Fruit fly (Drosophila melanogaster) whole organism, embryonic: ENCODE data around the gene CG42542.

Source experiments
- B-H2 ChIP-seq: fragments of 200-800 bp; sonication (Bioruptor generic); optimal IDR thresholded peaks from 2 replicates; lab custom pipeline; 2018; ENCODE audit warnings: missing biosample characterization, mild to moderate bottlenecking, missing genetic modification characterization
- BEAF-32 ChIP-seq: fragments of 200-800 bp; sonication (Bioruptor generic); optimal IDR thresholded peaks from 3 replicates; lab custom pipeline; 2017; ENCODE audit warnings: missing biosample characterization, missing genetic modification characterization, mild to moderate bottlenecking, moderate library complexity, missing genetic modification reagents
- CG11560 ChIP-seq: fragments of 200-800 bp; sonication (Bioruptor generic); IDR thresholded peaks from 3 replicates; pipeline ENCODE4 v1.3.6; 2022; ENCODE audit warnings: missing biosample characterization, missing genetic modification characterization
- CG12155 ChIP-seq: fragments of 200-800 bp; sonication (Bioruptor generic); optimal IDR thresholded peaks from 3 replicates; lab custom pipeline; 2016; ENCODE audit warnings: missing biosample characterization, missing genetic modification characterization
- CG13624 ChIP-seq: fragments of 200-800 bp; sonication (Bioruptor generic); optimal IDR thresholded peaks from 2 replicates; lab custom pipeline; 2016; ENCODE audit warnings: missing biosample characterization, missing genetic modification characterization
- CG14710 ChIP-seq: fragments of 200-800 bp; sonication (Bioruptor generic); optimal IDR thresholded peaks from 3 replicates; lab custom pipeline; 2019; ENCODE audit warnings: missing biosample characterization, mild to moderate bottlenecking, missing genetic modification characterization, moderate library complexity
- CG14965 ChIP-seq: fragments of 200-800 bp; sonication (Bioruptor generic); optimal IDR thresholded peaks from 2 replicates; lab custom pipeline; 2016; ENCODE audit warnings: missing biosample characterization, missing genetic modification characterization, borderline replicate concordance
- CG15514 ChIP-seq: fragments of 200-800 bp; sonication (Bioruptor generic); optimal IDR thresholded peaks from 3 replicates; lab custom pipeline; 2017; ENCODE audit warnings: missing biosample characterization, missing genetic modification characterization, mild to moderate bottlenecking, moderate library complexity, missing genetic modification reagents
- CG16779 ChIP-seq: fragments of 200-800 bp; sonication (Bioruptor generic); IDR thresholded peaks from 2 replicates; pipeline ENCODE4 v1.3.6; 2022; ENCODE audit warnings: missing biosample characterization, missing genetic modification characterization
- CG17829 ChIP-seq: fragments of 200-800 bp; optimal IDR thresholded peaks from 2 replicates; lab custom pipeline; 2019; ENCODE audit warnings: missing biosample characterization, mild to moderate bottlenecking, missing genetic modification characterization, moderate library complexity
- CG18619 ChIP-seq: fragments of 200-800 bp; sonication (Bioruptor generic); optimal IDR thresholded peaks from 3 replicates; lab custom pipeline; 2017; ENCODE audit warnings: missing biosample characterization, mild to moderate bottlenecking, missing genetic modification characterization
- CG2120 ChIP-seq: fragments of 200-800 bp; sonication (Bioruptor generic); optimal IDR thresholded peaks from 3 replicates; lab custom pipeline; 2016; ENCODE audit warnings: missing biosample characterization, missing genetic modification characterization
- CG2678 ChIP-seq: fragments of 200-800 bp; sonication (Bioruptor generic); optimal IDR thresholded peaks from 3 replicates; lab custom pipeline; 2019; ENCODE audit warnings: missing biosample characterization, mild to moderate bottlenecking, missing genetic modification characterization, moderate library complexity
- CG30020 ChIP-seq: fragments of 200-800 bp; optimal IDR thresholded peaks from 2 replicates; lab custom pipeline; 2019; ENCODE audit warnings: missing biosample characterization, mild to moderate bottlenecking, missing genetic modification characterization, moderate library complexity
- CG30403 ChIP-seq: fragments of 200-800 bp; sonication (Bioruptor generic); optimal IDR thresholded peaks from 3 replicates; lab custom pipeline; 2016; ENCODE audit warnings: missing biosample characterization, missing genetic modification characterization
- CG3163 ChIP-seq: fragments of 200-800 bp; sonication (Bioruptor generic); optimal IDR thresholded peaks from 3 replicates; lab custom pipeline; 2016; ENCODE audit warnings: missing biosample characterization, missing genetic modification characterization
- CG34224 ChIP-seq: fragments of 200-800 bp; sonication (Bioruptor generic); IDR thresholded peaks from 3 replicates; pipeline ENCODE4 v1.3.6; 2022; ENCODE audit warnings: missing biosample characterization, missing genetic modification characterization; ENCODE audit not compliant: partially characterized antibody
- CG3995 ChIP-seq: fragments of 200-800 bp; sonication (Bioruptor generic); optimal IDR thresholded peaks from 3 replicates; lab custom pipeline; 2016; ENCODE audit warnings: missing biosample characterization, missing genetic modification characterization
- CG4617 ChIP-seq: fragments of 200-800 bp; sonication (Bioruptor generic); optimal IDR thresholded peaks from 3 replicates; lab custom pipeline; 2016; ENCODE audit warnings: missing biosample characterization, missing genetic modification characterization, borderline replicate concordance
- CG5180 ChIP-seq: fragments of 200-800 bp; sonication (Bioruptor generic); optimal IDR thresholded peaks from 3 replicates; lab custom pipeline; 2017; ENCODE audit warnings: missing biosample characterization, missing genetic modification characterization, mild to moderate bottlenecking, moderate library complexity, missing genetic modification reagents
- CG5953 ChIP-seq: fragments of 200-800 bp; sonication (Bioruptor generic); IDR thresholded peaks from 2 replicates; pipeline ENCODE4 v1.3.6; 2022; ENCODE audit warnings: missing biosample characterization, missing genetic modification characterization
- CG6813 ChIP-seq: fragments of 200-800 bp; sonication (Bioruptor generic); optimal IDR thresholded peaks from 2 replicates; lab custom pipeline; 2017; ENCODE audit warnings: missing biosample characterization, missing genetic modification characterization, mild to moderate bottlenecking, moderate library complexity, missing genetic modification reagents
- CG7786 ChIP-seq: fragments of 200-800 bp; sonication (Bioruptor generic); optimal IDR thresholded peaks from 2 replicates; lab custom pipeline; 2016; ENCODE audit warnings: missing biosample characterization, missing genetic modification characterization
- CTCF ChIP-seq: fragments of 200-800 bp; sonication (Bioruptor generic); optimal IDR thresholded peaks from 2 replicates; lab custom pipeline; 2017; ENCODE audit warnings: missing biosample characterization, mild to moderate bottlenecking, missing genetic modification characterization, moderate library complexity
- CrebB ChIP-seq: fragments of 200-800 bp; sonication (Bioruptor generic); optimal IDR thresholded peaks from 3 replicates; lab custom pipeline; 2018; ENCODE audit warnings: missing biosample characterization, mild to moderate bottlenecking, missing genetic modification characterization
- Dref ChIP-seq: fragments of 200-800 bp; sonication (Bioruptor generic); IDR thresholded peaks from 2 replicates; pipeline ENCODE4 v1.3.6; 2022; ENCODE audit warnings: missing biosample characterization, missing genetic modification characterization
- E2f2 ChIP-seq: fragments of 200-800 bp; sonication (Bioruptor generic); IDR thresholded peaks from 2 replicates; pipeline ENCODE4 v1.3.6; 2022; ENCODE audit warnings: missing biosample characterization, missing genetic modification characterization
- Ets97D ChIP-seq: fragments of 200-800 bp; sonication (Bioruptor generic); optimal IDR thresholded peaks from 3 replicates; lab custom pipeline; 2016; ENCODE audit warnings: missing biosample characterization, missing genetic modification characterization
- H2.0 ChIP-seq: fragments of 200-800 bp; sonication (Bioruptor generic); IDR thresholded peaks from 2 replicates; pipeline ENCODE4 v1.3.6; 2022; ENCODE audit warnings: missing biosample characterization, missing genetic modification characterization
- HLH4C ChIP-seq: fragments of 200-800 bp; sonication (Bioruptor generic); IDR thresholded peaks from 3 replicates; pipeline ENCODE4 v1.3.6; 2022; ENCODE audit warnings: missing biosample characterization, missing genetic modification characterization; ENCODE audit not compliant: partially characterized antibody
- HmgZ ChIP-seq: fragments of 200-800 bp; sonication (Bioruptor generic); optimal IDR thresholded peaks from 2 replicates; lab custom pipeline; 2018; ENCODE audit warnings: missing biosample characterization, mild to moderate bottlenecking, missing genetic modification characterization
- Mrtf ChIP-seq: fragments of 200-800 bp; sonication (Bioruptor generic); IDR thresholded peaks from 3 replicates; pipeline ENCODE4 v1.3.6; 2022; ENCODE audit warnings: missing biosample characterization, missing genetic modification characterization
- PHDP ChIP-seq: fragments of 200-800 bp; sonication (Bioruptor generic); optimal IDR thresholded peaks from 3 replicates; lab custom pipeline; 2018; ENCODE audit warnings: missing biosample characterization, mild to moderate bottlenecking, missing genetic modification characterization, moderate library complexity
- Rfx ChIP-seq: fragments of 200-800 bp; sonication (Bioruptor generic); IDR thresholded peaks from 2 replicates; pipeline ENCODE4 v1.3.6; 2022; ENCODE audit warnings: missing biosample characterization, missing genetic modification characterization
- chinmo ChIP-seq: fragments of 200-800 bp; sonication (Bioruptor generic); IDR thresholded peaks from 4 replicates; pipeline ENCODE4 v1.3.6; 2022; ENCODE audit warnings: missing biosample characterization, missing genetic modification characterization; ENCODE audit not compliant: partially characterized antibody
- ci ChIP-seq: fragments of 200-800 bp; sonication (Bioruptor generic); IDR thresholded peaks from 3 replicates; pipeline ENCODE4 v1.3.6; 2022; ENCODE audit warnings: missing biosample characterization, missing genetic modification characterization
- ems ChIP-seq: fragments of 200-800 bp; sonication (Bioruptor generic); optimal IDR thresholded peaks from 3 replicates; lab custom pipeline; 2016; ENCODE audit warnings: missing biosample characterization, missing genetic modification characterization
- fd64A ChIP-seq: fragments of 200-800 bp; sonication (Bioruptor generic); optimal IDR thresholded peaks from 3 replicates; lab custom pipeline; 2018; ENCODE audit warnings: missing biosample characterization, mild to moderate bottlenecking, missing genetic modification characterization
- gsb-n ChIP-seq: fragments of 200-800 bp; sonication (Bioruptor generic); optimal IDR thresholded peaks from 3 replicates; lab custom pipeline; 2018; ENCODE audit warnings: missing biosample characterization, mild to moderate bottlenecking, missing genetic modification characterization
- hbn ChIP-seq: fragments of 200-800 bp; sonication (Bioruptor generic); IDR thresholded peaks from 2 replicates; pipeline ENCODE4 v1.3.6; 2022; ENCODE audit warnings: missing biosample characterization, missing genetic modification characterization; ENCODE audit not compliant: partially characterized antibody
- lbe ChIP-seq: fragments of 200-800 bp; sonication (Bioruptor generic); optimal IDR thresholded peaks from 2 replicates; lab custom pipeline; 2016; ENCODE audit warnings: missing biosample characterization, mild to moderate bottlenecking, missing genetic modification characterization
- nmo ChIP-seq: fragments of 200-800 bp; sonication (Bioruptor generic); optimal IDR thresholded peaks from 2 replicates; lab custom pipeline; 2018; ENCODE audit warnings: missing biosample characterization, mild to moderate bottlenecking, missing genetic modification characterization, moderate library complexity
- pho ChIP-seq: fragments of 200-800 bp; sonication (Bioruptor generic); optimal IDR thresholded peaks from 2 replicates; lab custom pipeline; 2016; ENCODE audit warnings: missing biosample characterization, missing genetic modification characterization
- row ChIP-seq: fragments of 200-800 bp; sonication (Bioruptor generic); IDR thresholded peaks from 3 replicates; pipeline ENCODE4 v1.3.6; 2022; ENCODE audit warnings: missing biosample characterization, missing genetic modification characterization
- salm ChIP-seq: fragments of 200-800 bp; sonication (Bioruptor generic); optimal IDR thresholded peaks from 2 replicates; lab custom pipeline; 2018; ENCODE audit warnings: missing biosample characterization, mild to moderate bottlenecking, missing genetic modification characterization
- sens ChIP-seq: fragments of 200-800 bp; sonication (Bioruptor generic); peaks from one replicate; lab custom pipeline; 2016; ENCODE audit warnings: missing biosample characterization, missing genetic modification characterization
- sna ChIP-seq: fragments of 200-800 bp; sonication (Bioruptor generic); IDR thresholded peaks from 2 replicates; pipeline ENCODE4 v1.3.6; 2022; ENCODE audit warnings: missing biosample characterization, missing genetic modification characterization; ENCODE audit not compliant: partially characterized antibody
- sug ChIP-seq: fragments of 200-800 bp; optimal IDR thresholded peaks from 2 replicates; lab custom pipeline; 2019; ENCODE audit warnings: missing biosample characterization, mild to moderate bottlenecking, missing genetic modification characterization, moderate library complexity
- tio ChIP-seq: fragments of 200-800 bp; sonication (Bioruptor generic); optimal IDR thresholded peaks from 2 replicates; lab custom pipeline; 2017; ENCODE audit warnings: missing biosample characterization, missing genetic modification characterization, inconsistent platforms
- tna ChIP-seq: fragments of 200-800 bp; sonication (Bioruptor generic); IDR thresholded peaks from 2 replicates; pipeline ENCODE4 v1.3.6; 2022; ENCODE audit warnings: missing biosample characterization, missing genetic modification characterization; ENCODE audit not compliant: partially characterized antibody

CG42542 gene

DNA sequence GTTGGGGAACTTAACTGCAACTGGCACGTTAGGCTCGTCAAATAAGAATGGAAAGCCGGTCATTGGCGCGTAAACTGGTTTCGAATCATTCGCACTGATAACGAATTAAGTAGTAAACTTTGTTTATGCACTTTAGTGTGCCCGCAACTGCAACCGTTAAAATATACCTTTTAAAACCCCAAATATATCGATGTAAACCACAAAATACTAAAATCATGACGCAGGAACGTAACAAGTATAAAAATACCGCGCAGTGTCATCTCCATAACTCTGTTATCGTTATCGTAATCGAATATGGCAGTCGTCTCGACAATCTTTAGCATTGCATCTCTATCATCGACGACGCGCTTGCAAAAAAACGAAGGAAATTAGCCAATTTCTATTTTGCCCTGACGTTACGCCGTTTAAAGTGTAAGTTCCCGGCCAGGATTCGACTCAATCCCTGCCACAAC is 28.9 kb downstream of the CG42542 start, which contains the start of the genes CG31344 and Caf1-55 (continued):
- TF ChIP-seq PHDP (tag; lab: Kevin White, UChicago) (peak; percentile 25), CG14965 (GFP tag; lab: Kevin White, UChicago) (no peak), sna (GFP tag; lab: Robert Waterston, UW) (peak; percentile 72), CG14710 (tag; lab: Kevin White, UChicago) (peak; percentile 51), sug (tag; lab: Kevin White, UChicago) (peak; percentile 56), CG12155 (GFP tag; lab: Kevin White, UChicago) (peak; percentile 12), chinmo (GFP tag; lab: Robert Waterston, UW) (peak; percentile 93; the same call in 2 of the 4 replicates), Mrtf (GFP tag; lab: Robert Waterston, UW) (no peak), lbe (GFP tag; lab: Kevin White, UChicago) (peak; percentile 55), CG34224 (GFP tag; lab: Robert Waterston, UW) (peak; percentile 78), CG11560 (peak; percentile 91), E2f2 (GFP tag; lab: Robert Waterston, UW) (peak; percentile 82), CTCF (GFP tag; lab: Kevin White, UChicago) (no peak), H2.0 (no peak), pho (GFP tag; lab: Kevin White, UChicago) (peak; percentile 51), CG4617 (peak; percentile 66), tio (GFP tag; lab: Kevin White, UChicago) (no peak), nmo (peak; percentile 47), Ets97D (GFP tag; lab: Kevin White, UChicago) (peak; percentile 66), CrebB (tag; lab: Kevin White, UChicago) (peak; percentile 2), CG3163 (GFP tag; lab: Kevin White, UChicago) (no peak), CG7786 (GFP tag; lab: Kevin White, UChicago) (peak; percentile 17), Rfx (GFP tag; lab: Robert Waterston, UW) (0 out of 2 replicates have a peak, but pooled peaks have one; percentile 18), BEAF-32 (GFP tag; lab: Kevin White, UChicago) (peak; percentile 81), gsb-n (peak; percentile 21), sens (GFP tag; lab: Kevin White, UChicago) (peak; percentile 70), CG6813 (no peak), CG2120 (GFP tag; lab: Kevin White, UChicago) (peak; percentile 55), HLH4C (GFP tag; lab: Robert Waterston, UW) (peak; percentile 89), HmgZ (peak; percentile 68), ci (GFP tag; lab: Robert Waterston, UW) (peak; percentile 17; the same call in 1 of the 3 replicates), CG18619 (GFP tag; lab: Kevin White, UChicago) (no peak), CG13624 (GFP tag; lab: Kevin White, UChicago) (peak; percentile 12), CG17829 (peak; percentile 34), hbn (GFP tag; lab: Robert Waterston, UW) (peak; percentile 79), CG3995 (GFP tag; lab: Kevin White, UChicago) (peak; percentile 78), CG30403 (GFP tag; lab: Kevin White, UChicago) (peak; percentile 18), ems (GFP tag; lab: Kevin White, UChicago) (no peak), row (GFP tag; lab: Robert Waterston, UW) (peak; percentile 58), CG5953 (GFP tag; lab: Robert Waterston, UW) (no peak), CG2678 (tag; lab: Kevin White, UChicago) (no peak), CG16779 (GFP tag; lab: Robert Waterston, UW) (no peak), CG15514 (GFP tag; lab: Kevin White, UChicago) (peak; percentile 68), tna (GFP tag; lab: Robert Waterston, UW) (peak; percentile 44; the same call in 1 of the 2 replicates), Dref (GFP tag; lab: Robert Waterston, UW) (peak; percentile 92), B-H2 (GFP tag; lab: Kevin White, UChicago) (peak; percentile 28), salm (tag; lab: Kevin White, UChicago) (no peak), CG5180 (GFP tag; lab: Kevin White, UChicago) (no peak), fd64A (GFP tag; lab: Kevin White, UChicago) (no peak), CG30020 (tag; lab: Kevin White, UChicago) (peak; percentile 56)
